Worm (Caenorhabditis elegans) whole organism, young adult: ENCODE data around the gene cct-6.
A peak's percentile ranks its signal among the peaks of the same experiment; 100 is the strongest.

Experiments used
- F49E8.2 ChIP-seq: sonication (generic microtip); optimal IDR thresholded peaks from 3 replicates; lab custom pipeline; 2017; ENCODE audit warnings: missing genetic modification characterization, mild to moderate bottlenecking, missing compliant biosample characterization, antibody characterized with exemption, moderate library complexity; ENCODE audit not compliant: insufficient read depth
- pha-4 ChIP-seq: fragments of 150-350 bp; sonication (generic microtip); optimal IDR thresholded peaks from 2 replicates; lab custom pipeline; 2014; ENCODE audit warnings: missing biosample characterization, missing genetic modification reagents, missing genetic modification characterization

ce11 chrIII:5853240-5853639 lies 2.2 kb downstream of the cct-6 start, which contains the start of gene ddx-23:
- TF ChIP-seq F49E8.2 (tag; lab: Kevin White, UChicago) (peak; percentile 30), pha-4 (tag; lab: Kevin White, UChicago) (no peak)
